Fruit fly (Drosophila melanogaster) whole organism, embryonic: ENCODE measurements around the gene CG17982.
A peak's percentile ranks its signal among the peaks of the same experiment; 100 is the strongest.

Experiments
- Asciz ChIP-seq: fragments of 200-800 bp; sonication (Bioruptor generic); optimal IDR thresholded peaks from 2 replicates; lab custom pipeline; 2017; ENCODE audit warnings: missing biosample characterization, mild to moderate bottlenecking, missing genetic modification characterization, missing genetic modification reagents
- Atf3 ChIP-seq: fragments of 200-800 bp; sonication (Bioruptor generic); optimal IDR thresholded peaks from 3 replicates; lab custom pipeline; 2016; ENCODE audit warnings: missing biosample characterization, missing genetic modification characterization
- Bgb ChIP-seq: fragments of 200-800 bp; sonication (Bioruptor generic); IDR thresholded peaks from 2 replicates; pipeline ENCODE4 v1.3.6; 2022; ENCODE audit warnings: missing biosample characterization, missing genetic modification characterization; ENCODE audit not compliant: partially characterized antibody
- Blimp-1 ChIP-seq: fragments of 200-800 bp; sonication (Bioruptor generic); optimal IDR thresholded peaks from 3 replicates; lab custom pipeline; 2018; ENCODE audit warnings: missing biosample characterization, missing genetic modification characterization, mild to moderate bottlenecking, moderate library complexity, missing genetic modification reagents
- CG10274 ChIP-seq: fragments of 200-800 bp; sonication (Bioruptor generic); optimal IDR thresholded peaks from 3 replicates; lab custom pipeline; 2017; ENCODE audit warnings: missing biosample characterization, mild to moderate bottlenecking, missing genetic modification characterization
- CG10462 ChIP-seq: fragments of 200-800 bp; sonication (Bioruptor generic); optimal IDR thresholded peaks from 2 replicates; lab custom pipeline; 2016; ENCODE audit warnings: missing biosample characterization, missing genetic modification characterization
- CG10654 ChIP-seq: fragments of 200-800 bp; sonication (Bioruptor generic); optimal IDR thresholded peaks from 2 replicates; lab custom pipeline; 2016; ENCODE audit warnings: missing biosample characterization, missing genetic modification characterization
- CG11398 ChIP-seq: fragments of 200-800 bp; sonication (Bioruptor generic); optimal IDR thresholded peaks from 2 replicates; lab custom pipeline; 2016; ENCODE audit warnings: missing biosample characterization, missing genetic modification characterization
- CG13424 ChIP-seq: fragments of 200-800 bp; sonication (Bioruptor generic); optimal IDR thresholded peaks from 2 replicates; lab custom pipeline; 2019; ENCODE audit warnings: missing biosample characterization, mild to moderate bottlenecking, missing genetic modification characterization, moderate library complexity
- CG14965 ChIP-seq: fragments of 200-800 bp; sonication (Bioruptor generic); optimal IDR thresholded peaks from 2 replicates; lab custom pipeline; 2016; ENCODE audit warnings: missing biosample characterization, missing genetic modification characterization, borderline replicate concordance
- CG17802 ChIP-seq: fragments of 200-800 bp; sonication (Bioruptor generic); optimal IDR thresholded peaks from 2 replicates; lab custom pipeline; 2018; ENCODE audit warnings: missing biosample characterization, mild to moderate bottlenecking, missing genetic modification characterization, moderate library complexity
- CG18476 ChIP-seq: fragments of 200-800 bp; sonication (Bioruptor generic); optimal IDR thresholded peaks from 2 replicates; lab custom pipeline; 2016; ENCODE audit warnings: missing biosample characterization, mild to moderate bottlenecking, missing genetic modification characterization
- CG30403 ChIP-seq: fragments of 200-800 bp; sonication (Bioruptor generic); optimal IDR thresholded peaks from 3 replicates; lab custom pipeline; 2016; ENCODE audit warnings: missing biosample characterization, missing genetic modification characterization
- CG32767 ChIP-seq: fragments of 200-800 bp; sonication (Bioruptor generic); IDR thresholded peaks from 2 replicates; pipeline ENCODE4 v1.3.6; 2022; ENCODE audit warnings: missing biosample characterization, missing genetic modification characterization
- CG33213 ChIP-seq: fragments of 200-800 bp; sonication (Bioruptor generic); optimal IDR thresholded peaks from 3 replicates; lab custom pipeline; 2016; ENCODE audit warnings: missing biosample characterization, missing genetic modification characterization
- CG42726 ChIP-seq: fragments of 200-800 bp; sonication (Bioruptor generic); IDR thresholded peaks from 2 replicates; pipeline ENCODE4 v1.3.6; 2022; ENCODE audit warnings: missing biosample characterization, missing genetic modification characterization; ENCODE audit not compliant: partially characterized antibody
- CG4424 ChIP-seq: fragments of 200-800 bp; sonication (Bioruptor generic); optimal IDR thresholded peaks from 3 replicates; lab custom pipeline; 2016; ENCODE audit warnings: missing biosample characterization, missing genetic modification characterization
- CG5245 ChIP-seq: fragments of 200-800 bp; sonication (Bioruptor generic); optimal IDR thresholded peaks from 3 replicates; lab custom pipeline; 2016; ENCODE audit warnings: missing biosample characterization, missing genetic modification characterization
- CG6654 ChIP-seq: fragments of 200-800 bp; sonication (Bioruptor generic); optimal IDR thresholded peaks from 2 replicates; lab custom pipeline; 2017; ENCODE audit warnings: missing biosample characterization, mild to moderate bottlenecking, missing genetic modification characterization
- CG7372 ChIP-seq: fragments of 200-800 bp; sonication (Bioruptor generic); IDR thresholded peaks from 2 replicates; pipeline ENCODE4 v1.3.6; 2022; ENCODE audit warnings: missing biosample characterization, missing genetic modification characterization
- CG8924 ChIP-seq: fragments of 200-800 bp; optimal IDR thresholded peaks from 3 replicates; lab custom pipeline; 2019; ENCODE audit warnings: missing biosample characterization, mild to moderate bottlenecking, missing genetic modification characterization, moderate library complexity
- D ChIP-seq, 2 experiments: fragments of 200-800 bp in 1 of 2; fragments of >200 bp in 1 of 2; sonication (Bioruptor generic) in 1 of 2; optimal IDR thresholded peaks; 2 replicates in 1 of 2; 3 replicates in 1 of 2; lab custom pipeline; 2017; ENCODE audit warnings: mild to moderate bottlenecking in 1 of 2, missing biosample characterization in 1 of 2, missing genetic modification characterization in 1 of 2, missing genetic modification reagents in 1 of 2
- D19A ChIP-seq: fragments of 200-800 bp; optimal IDR thresholded peaks from 3 replicates; lab custom pipeline; 2019; ENCODE audit warnings: missing biosample characterization, mild to moderate bottlenecking, missing genetic modification characterization, moderate library complexity
- Dbx ChIP-seq: fragments of 200-800 bp; sonication (Bioruptor generic); IDR thresholded peaks from 3 replicates; pipeline ENCODE4 v1.3.6; 2022; ENCODE audit warnings: missing biosample characterization, missing genetic modification characterization
- Doc3 ChIP-seq: fragments of 200-800 bp; sonication (Bioruptor generic); IDR thresholded peaks from 3 replicates; pipeline ENCODE4 v1.3.6; 2022; ENCODE audit warnings: missing biosample characterization, missing genetic modification characterization; ENCODE audit not compliant: partially characterized antibody
- Fer3 ChIP-seq: fragments of 200-800 bp; sonication (Bioruptor generic); optimal IDR thresholded peaks from 2 replicates; lab custom pipeline; 2018; ENCODE audit warnings: missing biosample characterization, mild to moderate bottlenecking, missing genetic modification characterization, moderate library complexity
- HLH3B ChIP-seq: fragments of 200-800 bp; sonication (Bioruptor generic); IDR thresholded peaks from 2 replicates; pipeline ENCODE4 v1.3.6; 2022; ENCODE audit warnings: missing biosample characterization, missing genetic modification characterization
- Lim3 ChIP-seq: fragments of 200-800 bp; sonication (Bioruptor generic); IDR thresholded peaks from 2 replicates; pipeline ENCODE4 v1.3.6; 2022; ENCODE audit warnings: missing biosample characterization, missing genetic modification characterization
- MESR4 ChIP-seq: fragments of 200-800 bp; sonication (Bioruptor generic); optimal IDR thresholded peaks from 2 replicates; lab custom pipeline; 2018; ENCODE audit warnings: missing biosample characterization, mild to moderate bottlenecking, missing genetic modification characterization, moderate library complexity
- Neu2 ChIP-seq: fragments of 200-800 bp; sonication (Bioruptor generic); optimal IDR thresholded peaks from 3 replicates; lab custom pipeline; 2016; ENCODE audit warnings: missing biosample characterization, missing genetic modification characterization, borderline replicate concordance
- PHDP ChIP-seq: fragments of 200-800 bp; sonication (Bioruptor generic); optimal IDR thresholded peaks from 3 replicates; lab custom pipeline; 2018; ENCODE audit warnings: missing biosample characterization, mild to moderate bottlenecking, missing genetic modification characterization, moderate library complexity
- TFAM ChIP-seq: fragments of 200-800 bp; sonication (Bioruptor generic); optimal IDR thresholded peaks from 2 replicates; lab custom pipeline; 2017; ENCODE audit warnings: missing biosample characterization, missing genetic modification characterization, inconsistent platforms
- cas ChIP-seq: fragments of 200-800 bp; sonication (Bioruptor generic); IDR thresholded peaks from 2 replicates; pipeline ENCODE4 v1.3.6; 2022; ENCODE audit warnings: missing biosample characterization, missing genetic modification characterization
- cg ChIP-seq: fragments of 200-800 bp; sonication (Bioruptor generic); optimal IDR thresholded peaks from 3 replicates; lab custom pipeline; 2019; ENCODE audit warnings: missing biosample characterization, mild to moderate bottlenecking, missing genetic modification characterization, moderate library complexity
- crc ChIP-seq: fragments of 200-800 bp; sonication (Bioruptor generic); optimal IDR thresholded peaks from 2 replicates; lab custom pipeline; 2016; ENCODE audit warnings: missing biosample characterization, missing genetic modification characterization
- ems ChIP-seq: fragments of 200-800 bp; sonication (Bioruptor generic); optimal IDR thresholded peaks from 3 replicates; lab custom pipeline; 2016; ENCODE audit warnings: missing biosample characterization, missing genetic modification characterization
- jing ChIP-seq: fragments of 200-800 bp; sonication (Bioruptor generic); optimal IDR thresholded peaks from 2 replicates; lab custom pipeline; 2018; ENCODE audit warnings: missing biosample characterization, mild to moderate bottlenecking, missing genetic modification characterization
- kni ChIP-seq: fragments of 200-800 bp; sonication (Bioruptor generic); optimal IDR thresholded peaks from 3 replicates; lab custom pipeline; 2017; ENCODE audit warnings: mild to moderate bottlenecking, missing biosample characterization, missing genetic modification reagents, missing genetic modification characterization
- luna ChIP-seq: fragments of 200-800 bp; sonication (Bioruptor generic); optimal IDR thresholded peaks from 2 replicates; lab custom pipeline; 2016; ENCODE audit warnings: missing biosample characterization, missing genetic modification characterization
- mirr ChIP-seq: fragments of 200-800 bp; sonication (Bioruptor generic); optimal IDR thresholded peaks from 3 replicates; lab custom pipeline; 2018; ENCODE audit warnings: missing biosample characterization, mild to moderate bottlenecking, missing genetic modification characterization
- pzg ChIP-seq: fragments of 200-800 bp; sonication (Bioruptor generic); optimal IDR thresholded peaks from 3 replicates; lab custom pipeline; 2018; ENCODE audit warnings: missing biosample characterization, mild to moderate bottlenecking, missing genetic modification characterization, moderate library complexity
- salm ChIP-seq: fragments of 200-800 bp; sonication (Bioruptor generic); optimal IDR thresholded peaks from 2 replicates; lab custom pipeline; 2018; ENCODE audit warnings: missing biosample characterization, mild to moderate bottlenecking, missing genetic modification characterization
- sens ChIP-seq: fragments of 200-800 bp; sonication (Bioruptor generic); peaks from one replicate; lab custom pipeline; 2016; ENCODE audit warnings: missing biosample characterization, missing genetic modification characterization
- sens-2 ChIP-seq: fragments of 200-800 bp; sonication (Bioruptor generic); IDR thresholded peaks from 2 replicates; pipeline ENCODE4 v1.3.6; 2022; ENCODE audit warnings: missing biosample characterization, missing genetic modification characterization
- sim ChIP-seq: fragments of 200-800 bp; sonication (Bioruptor generic); IDR thresholded peaks from 2 replicates; pipeline ENCODE4 v1.3.6; 2022; ENCODE audit warnings: missing biosample characterization, missing genetic modification characterization
- slp2 ChIP-seq: fragments of 200-800 bp; sonication (Bioruptor generic); optimal IDR thresholded peaks from 2 replicates; lab custom pipeline; 2016; ENCODE audit warnings: missing biosample characterization, missing genetic modification characterization
- sna ChIP-seq: fragments of 200-800 bp; sonication (Bioruptor generic); IDR thresholded peaks from 2 replicates; pipeline ENCODE4 v1.3.6; 2022; ENCODE audit warnings: missing biosample characterization, missing genetic modification characterization; ENCODE audit not compliant: partially characterized antibody
- so ChIP-seq: fragments of 200-800 bp; sonication (Bioruptor generic); IDR thresholded peaks from 3 replicates; pipeline ENCODE4 v1.3.6; 2022; ENCODE audit warnings: missing biosample characterization, missing genetic modification characterization
- sr ChIP-seq: fragments of 200-800 bp; sonication (Bioruptor generic); IDR thresholded peaks from 3 replicates; pipeline ENCODE4 v1.3.6; 2022; ENCODE audit warnings: missing biosample characterization, missing genetic modification characterization
- twi ChIP-seq: fragments of 200-800 bp; optimal IDR thresholded peaks from 2 replicates; lab custom pipeline; 2019; ENCODE audit warnings: missing biosample characterization, mild to moderate bottlenecking, missing genetic modification characterization, moderate library complexity
- zfh1 ChIP-seq: fragments of 200-800 bp; sonication (Bioruptor generic); IDR thresholded peaks from 3 replicates; pipeline ENCODE4 v1.3.6; 2022; ENCODE audit warnings: missing biosample characterization, missing genetic modification characterization

Gene CG17982

dm6 chrX:8126149-8126548 lies 17.5 kb downstream of the CG17982 start:
- TF ChIP-seq slp2: peak; percentile 7
- TF ChIP-seq TFAM (GFP tag; lab: Kevin White, UChicago): no peak
- TF ChIP-seq CG10274 (GFP tag; lab: Kevin White, UChicago): no peak
- TF ChIP-seq cas (GFP tag; lab: Robert Waterston, UW): no peak
- TF ChIP-seq pzg: no peak
- TF ChIP-seq CG10654: peak; percentile 30
- peak; percentile 33 for TF ChIP-seq ems (GFP tag; lab: Kevin White, UChicago)
- TF ChIP-seq jing (GFP tag; lab: Kevin White, UChicago): peak; percentile 52
- TF ChIP-seq CG18476 (GFP tag; lab: Kevin White, UChicago): peak; percentile 57
- no peak for TF ChIP-seq kni
- no peak for TF ChIP-seq CG7372 (GFP tag; lab: Robert Waterston, UW)
- peak; percentile 82 for TF ChIP-seq zfh1
- peak; percentile 13 for TF ChIP-seq twi
- TF ChIP-seq CG4424: peak; percentile 69
- no peak for TF ChIP-seq CG33213 (GFP tag; lab: Kevin White, UChicago)
- TF ChIP-seq D19A (tag; lab: Kevin White, UChicago): peak; percentile 66
- TF ChIP-seq CG6654 (GFP tag; lab: Kevin White, UChicago): peak; percentile 8
- TF ChIP-seq Blimp-1 (GFP tag; lab: Kevin White, UChicago): peak; percentile 94
- no peak for TF ChIP-seq Neu2 (GFP tag; lab: Kevin White, UChicago)
- TF ChIP-seq Atf3: peak; percentile 38
- peak; percentile 34; the same call in 1 of the 2 replicates for TF ChIP-seq sim (GFP tag; lab: Robert Waterston, UW)
- TF ChIP-seq Fer3 (tag; lab: Kevin White, UChicago): peak; percentile 9
- peak; percentile 53 for TF ChIP-seq CG13424 (tag; lab: Kevin White, UChicago)
- peak; percentile 50 for TF ChIP-seq CG30403
- no peak for TF ChIP-seq sna (GFP tag; lab: Robert Waterston, UW)
- no peak for TF ChIP-seq cg (GFP tag; lab: Kevin White, UChicago)
- TF ChIP-seq CG11398: no peak
- no peak for TF ChIP-seq Doc3 (GFP tag; lab: Robert Waterston, UW)
- TF ChIP-seq so: no peak
- peak; percentile 74 for TF ChIP-seq HLH3B
- TF ChIP-seq CG14965 (GFP tag; lab: Kevin White, UChicago): no peak
- peak; percentile 11 for TF ChIP-seq crc
- no peak for TF ChIP-seq sr (GFP tag; lab: Robert Waterston, UW)
- peak; percentile 28 for TF ChIP-seq CG17802 (tag; lab: Kevin White, UChicago)
- no peak for TF ChIP-seq CG42726 (GFP tag; lab: Robert Waterston, UW)
- TF ChIP-seq CG5245 (GFP tag; lab: Kevin White, UChicago): peak; percentile 36
- no peak for TF ChIP-seq D (optimal IDR thresholded peaks at IDR 0.05; lab: Kevin White, UChicago)
- TF ChIP-seq D (GFP tag; optimal IDR thresholded peaks at IDR 0.05; lab: Kevin White, UChicago): peak; percentile 63
- no peak for TF ChIP-seq Lim3 (GFP tag; lab: Robert Waterston, UW)
- TF ChIP-seq sens (GFP tag; lab: Kevin White, UChicago): peak; percentile 93
- TF ChIP-seq salm (tag; lab: Kevin White, UChicago): peak; percentile 21
- TF ChIP-seq Asciz (GFP tag; lab: Kevin White, UChicago): peak; percentile 49
- TF ChIP-seq mirr (GFP tag; lab: Kevin White, UChicago): no peak
- TF ChIP-seq CG8924: peak; percentile 67
- no peak for TF ChIP-seq luna (GFP tag; lab: Kevin White, UChicago)
- peak; percentile 26 for TF ChIP-seq CG10462 (GFP tag; lab: Kevin White, UChicago)
- TF ChIP-seq PHDP: peak; percentile 46
- no peak for TF ChIP-seq Bgb (GFP tag; lab: Robert Waterston, UW)
- no peak for TF ChIP-seq Dbx (GFP tag; lab: Robert Waterston, UW)
- TF ChIP-seq MESR4 (GFP tag; lab: Kevin White, UChicago): no peak
- TF ChIP-seq CG32767 (GFP tag; lab: Robert Waterston, UW): no peak
- peak; percentile 57 for TF ChIP-seq sens-2 (GFP tag; lab: Robert Waterston, UW)
